Fruit fly (Drosophila melanogaster) Kc167 (cell line): ENCODE results near the gene Alp5.

Experiments used
- Myc ChIP-seq: fragments of >200 bp; optimal IDR thresholded peaks from 2 replicates; lab custom pipeline; 2017; ENCODE audit warnings: missing external identifiers
- Sin3A ChIP-seq: fragments of >200 bp; optimal IDR thresholded peaks from 2 replicates; lab custom pipeline; 2018; ENCODE audit warnings: missing external identifiers
- h ChIP-seq: fragments of >200 bp; optimal IDR thresholded peaks from 3 replicates; lab custom pipeline; 2018; ENCODE audit warnings: missing external identifiers
- insv ChIP-seq: fragments of >200 bp; optimal IDR thresholded peaks from 3 replicates; lab custom pipeline; 2018; ENCODE audit warnings: missing external identifiers
- psq ChIP-seq: fragments of >200 bp; optimal IDR thresholded peaks from 2 replicates; lab custom pipeline; 2017; ENCODE audit warnings: missing external identifiers
- ttk ChIP-seq: sonication (Bioruptor generic); optimal IDR thresholded peaks from 2 replicates; lab custom pipeline; 2017; ENCODE audit warnings: missing external identifiers

DNA sequence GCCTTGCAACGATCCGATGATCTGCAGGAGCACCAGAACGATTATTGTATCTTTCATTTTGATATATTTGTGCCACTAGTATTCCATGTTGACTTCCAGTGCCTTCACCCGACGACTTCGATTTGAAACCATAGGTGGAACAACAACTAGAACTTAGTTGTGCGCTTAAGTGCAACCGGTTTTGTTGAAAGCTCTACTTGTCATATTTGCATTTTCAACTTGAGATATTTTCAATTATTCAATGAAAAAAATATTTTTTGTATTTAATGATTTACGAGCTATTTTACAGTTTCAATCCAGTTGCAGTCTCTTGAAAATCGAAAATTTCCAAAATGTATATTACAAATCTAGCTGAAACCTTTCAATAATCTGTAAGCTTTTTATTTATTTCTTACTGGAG is 40.1 kb upstream of the Alp5 start, which contains the start of gene CG31207:
- TF ChIP-seq insv (lab: Kevin White, UChicago) (no peak), h (lab: Kevin White, UChicago) (no peak), Myc (lab: Kevin White, UChicago) (no peak), psq (lab: Kevin White, UChicago) (no peak), ttk (lab: Kevin White, UChicago) (no peak), Sin3A (lab: Kevin White, UChicago) (no peak)
